Fruit fly (Drosophila melanogaster) whole organism, embryonic: Measurements from ENCODE around the gene Rab18.

Experiments
- Adf1 ChIP-seq: fragments of 200-800 bp; sonication (Bioruptor generic); IDR thresholded peaks from 2 replicates; pipeline ENCODE4 v1.3.6; 2022; ENCODE audit warnings: missing biosample characterization, missing genetic modification characterization
- Atf-2 ChIP-seq: fragments of 200-800 bp; sonication (Bioruptor generic); optimal IDR thresholded peaks from 2 replicates; lab custom pipeline; 2016; ENCODE audit warnings: missing biosample characterization, missing genetic modification characterization
- Awh ChIP-seq: fragments of 200-800 bp; sonication (Bioruptor generic); IDR thresholded peaks from 2 replicates; pipeline ENCODE4, ENCODE4 v1.3.6; 2022; ENCODE audit warnings: missing biosample characterization, missing genetic modification characterization
- Bgb ChIP-seq: fragments of 200-800 bp; sonication (Bioruptor generic); IDR thresholded peaks from 2 replicates; pipeline ENCODE4 v1.3.6; 2022; ENCODE audit warnings: missing biosample characterization, missing genetic modification characterization; ENCODE audit not compliant: partially characterized antibody
- CG10979 ChIP-seq: fragments of 200-800 bp; sonication (Bioruptor generic); optimal IDR thresholded peaks from 2 replicates; lab custom pipeline; 2018; ENCODE audit warnings: missing biosample characterization, mild to moderate bottlenecking, missing genetic modification characterization, moderate library complexity
- CG11560 ChIP-seq: fragments of 200-800 bp; sonication (Bioruptor generic); IDR thresholded peaks from 3 replicates; pipeline ENCODE4 v1.3.6; 2022; ENCODE audit warnings: missing biosample characterization, missing genetic modification characterization
- CG14860 ChIP-seq: fragments of 200-800 bp; sonication (Bioruptor generic); IDR thresholded peaks from 3 replicates; pipeline ENCODE4 v1.3.6; 2022; ENCODE audit warnings: missing biosample characterization, missing genetic modification characterization; ENCODE audit not compliant: partially characterized antibody
- CG15696 ChIP-seq: fragments of 200-800 bp; sonication (Bioruptor generic); optimal IDR thresholded peaks from 2 replicates; lab custom pipeline; 2019; ENCODE audit warnings: missing biosample characterization, mild to moderate bottlenecking, missing genetic modification characterization, moderate library complexity
- CG1602 ChIP-seq: fragments of 200-800 bp; sonication (Bioruptor generic); optimal IDR thresholded peaks from 3 replicates; lab custom pipeline; 2016; ENCODE audit warnings: missing biosample characterization, missing genetic modification characterization
- CG16863 ChIP-seq: fragments of 200-800 bp; sonication (Bioruptor generic); optimal IDR thresholded peaks from 3 replicates; lab custom pipeline; 2016; ENCODE audit warnings: missing biosample characterization, missing genetic modification characterization
- CG17829 ChIP-seq: fragments of 200-800 bp; optimal IDR thresholded peaks from 2 replicates; lab custom pipeline; 2019; ENCODE audit warnings: missing biosample characterization, mild to moderate bottlenecking, missing genetic modification characterization, moderate library complexity
- CG18011 ChIP-seq: fragments of 200-800 bp; sonication (Bioruptor generic); optimal IDR thresholded peaks from 2 replicates; lab custom pipeline; 2017; ENCODE audit warnings: missing biosample characterization, missing genetic modification characterization, mild to moderate bottlenecking, moderate library complexity, missing genotype
- CG18262 ChIP-seq: fragments of 200-800 bp; optimal IDR thresholded peaks from 3 replicates; lab custom pipeline; 2019; ENCODE audit warnings: missing biosample characterization, mild to moderate bottlenecking, missing genetic modification characterization, moderate library complexity
- CG18764 ChIP-seq: fragments of 200-800 bp; sonication (Bioruptor generic); optimal IDR thresholded peaks from 3 replicates; lab custom pipeline; 2016; ENCODE audit warnings: missing biosample characterization, missing genetic modification characterization
- CG2202 ChIP-seq: fragments of 200-800 bp; sonication (Bioruptor generic); optimal IDR thresholded peaks from 2 replicates; lab custom pipeline; 2018; ENCODE audit warnings: missing biosample characterization, mild to moderate bottlenecking, missing genetic modification characterization
- CG2889 ChIP-seq: fragments of 200-800 bp; sonication (Bioruptor generic); IDR thresholded peaks from 3 replicates; pipeline ENCODE4 v1.3.6; 2022; ENCODE audit warnings: missing biosample characterization, missing genetic modification characterization
- CG32767 ChIP-seq: fragments of 200-800 bp; sonication (Bioruptor generic); IDR thresholded peaks from 2 replicates; pipeline ENCODE4 v1.3.6; 2022; ENCODE audit warnings: missing biosample characterization, missing genetic modification characterization
- CG33213 ChIP-seq: fragments of 200-800 bp; sonication (Bioruptor generic); optimal IDR thresholded peaks from 3 replicates; lab custom pipeline; 2016; ENCODE audit warnings: missing biosample characterization, missing genetic modification characterization
- CG34376 ChIP-seq: fragments of 200-800 bp; sonication (Bioruptor generic); optimal IDR thresholded peaks from 2 replicates; lab custom pipeline; 2018; ENCODE audit warnings: missing biosample characterization, mild to moderate bottlenecking, missing genetic modification characterization
- CG3726 ChIP-seq: fragments of 200-800 bp; sonication (Bioruptor generic); IDR thresholded peaks from 3 replicates; pipeline ENCODE4, ENCODE4 v1.3.6; 2022; ENCODE audit warnings: missing biosample characterization, missing genetic modification characterization
- CG6683 ChIP-seq: fragments of 200-800 bp; sonication (Bioruptor generic); optimal IDR thresholded peaks from 2 replicates; lab custom pipeline; 2017; ENCODE audit warnings: missing biosample characterization, mild to moderate bottlenecking, missing genetic modification characterization, missing genetic modification reagents
- CG6765 ChIP-seq: fragments of 200-800 bp; sonication (Bioruptor generic); optimal IDR thresholded peaks from 3 replicates; lab custom pipeline; 2017; ENCODE audit warnings: missing biosample characterization, mild to moderate bottlenecking, missing genetic modification characterization
- CG9609 ChIP-seq: fragments of 200-800 bp; sonication (Bioruptor generic); optimal IDR thresholded peaks from 3 replicates; lab custom pipeline; 2016; ENCODE audit warnings: missing biosample characterization, missing genetic modification characterization
- CG9727 ChIP-seq: fragments of 200-800 bp; sonication (Bioruptor generic); optimal IDR thresholded peaks from 3 replicates; lab custom pipeline; 2017; ENCODE audit warnings: missing biosample characterization, mild to moderate bottlenecking, missing genetic modification characterization
- CG9817 ChIP-seq: fragments of 200-800 bp; sonication (Bioruptor generic); optimal IDR thresholded peaks from 2 replicates; lab custom pipeline; 2018; ENCODE audit warnings: missing biosample characterization, mild to moderate bottlenecking, missing genetic modification characterization, moderate library complexity
- CTCF ChIP-seq: fragments of 200-800 bp; sonication (Bioruptor generic); optimal IDR thresholded peaks from 2 replicates; lab custom pipeline; 2017; ENCODE audit warnings: missing biosample characterization, mild to moderate bottlenecking, missing genetic modification characterization, moderate library complexity
- CrebB ChIP-seq: fragments of 200-800 bp; sonication (Bioruptor generic); optimal IDR thresholded peaks from 3 replicates; lab custom pipeline; 2018; ENCODE audit warnings: missing biosample characterization, mild to moderate bottlenecking, missing genetic modification characterization
- Dfd ChIP-seq, 2 experiments: fragments of >200 bp; optimal IDR thresholded peaks; 2 replicates each; lab custom pipeline; 2017; ENCODE audit warnings: missing biosample characterization in 2 of 2, missing genetic modification characterization in 2 of 2
- Ets97D ChIP-seq: fragments of 200-800 bp; sonication (Bioruptor generic); optimal IDR thresholded peaks from 3 replicates; lab custom pipeline; 2016; ENCODE audit warnings: missing biosample characterization, missing genetic modification characterization
- Fer1 ChIP-seq: fragments of 200-800 bp; sonication (Bioruptor generic); optimal IDR thresholded peaks from 2 replicates; lab custom pipeline; 2017; ENCODE audit warnings: missing biosample characterization, mild to moderate bottlenecking, missing genetic modification characterization
- Fer3 ChIP-seq: fragments of 200-800 bp; sonication (Bioruptor generic); optimal IDR thresholded peaks from 2 replicates; lab custom pipeline; 2018; ENCODE audit warnings: missing biosample characterization, mild to moderate bottlenecking, missing genetic modification characterization, moderate library complexity
- Lim3 ChIP-seq: fragments of 200-800 bp; sonication (Bioruptor generic); IDR thresholded peaks from 2 replicates; pipeline ENCODE4 v1.3.6; 2022; ENCODE audit warnings: missing biosample characterization, missing genetic modification characterization
- Med ChIP-seq: fragments of 200-800 bp; sonication (Bioruptor generic); peaks from one replicate; lab custom pipeline; 2016; ENCODE audit warnings: missing biosample characterization, missing genetic modification characterization, mild to moderate bottlenecking, inconsistent platforms, moderate library complexity
- Meics ChIP-seq: fragments of 200-800 bp; sonication (Bioruptor generic); optimal IDR thresholded peaks from 2 replicates; lab custom pipeline; 2017; ENCODE audit warnings: missing biosample characterization, mild to moderate bottlenecking, missing genetic modification characterization
- Mes4 ChIP-seq: fragments of 200-800 bp; sonication (Bioruptor generic); optimal IDR thresholded peaks from 2 replicates; lab custom pipeline; 2016; ENCODE audit warnings: missing biosample characterization, missing genetic modification characterization
- Myb ChIP-seq: fragments of 200-800 bp; sonication (Bioruptor generic); optimal IDR thresholded peaks from 2 replicates; lab custom pipeline; 2016; ENCODE audit warnings: missing biosample characterization, missing genetic modification characterization
- NFAT ChIP-seq: fragments of 200-800 bp; sonication (Bioruptor generic); IDR thresholded peaks from 2 replicates; pipeline ENCODE4 v1.3.6; 2022; ENCODE audit warnings: missing biosample characterization, missing genetic modification characterization
- Nf-YB ChIP-seq: fragments of 200-800 bp; sonication (Bioruptor generic); optimal IDR thresholded peaks from 3 replicates; lab custom pipeline; 2019; ENCODE audit warnings: missing biosample characterization, mild to moderate bottlenecking, missing genetic modification characterization, moderate library complexity
- Side ChIP-seq: fragments of 200-800 bp; sonication (Bioruptor generic); optimal IDR thresholded peaks from 2 replicates; lab custom pipeline; 2016; ENCODE audit warnings: missing biosample characterization, missing genetic modification characterization
- Sry-δ ChIP-seq: fragments of 200-800 bp; sonication (Bioruptor generic); optimal IDR thresholded peaks from 2 replicates; lab custom pipeline; 2016; ENCODE audit warnings: missing biosample characterization, missing genetic modification characterization
- Xbp1 ChIP-seq: fragments of 200-800 bp; sonication (Bioruptor generic); optimal IDR thresholded peaks from 3 replicates; lab custom pipeline; 2016; ENCODE audit warnings: missing biosample characterization, mild to moderate bottlenecking, missing genetic modification characterization
- Xrp1 ChIP-seq: fragments of 200-800 bp; sonication (Bioruptor generic); IDR thresholded peaks from 2 replicates; pipeline ENCODE4 v1.3.6; 2022; ENCODE audit warnings: missing biosample characterization, missing genetic modification characterization
- ara ChIP-seq: fragments of 200-800 bp; sonication (Bioruptor generic); IDR thresholded peaks from 2 replicates; pipeline ENCODE4 v1.3.6; 2022; ENCODE audit warnings: missing biosample characterization, missing genetic modification characterization
- ase ChIP-seq: fragments of 200-800 bp; sonication (Bioruptor generic); IDR thresholded peaks from 3 replicates; pipeline ENCODE4 v1.3.6; 2022; ENCODE audit warnings: missing biosample characterization, missing genetic modification characterization
- bab2 ChIP-seq: fragments of 200-800 bp; sonication (Bioruptor generic); optimal IDR thresholded peaks from 2 replicates; lab custom pipeline; 2016; ENCODE audit warnings: missing biosample characterization, missing genetic modification characterization
- cwo ChIP-seq: fragments of 200-800 bp; sonication (Bioruptor generic); optimal IDR thresholded peaks from 3 replicates; lab custom pipeline; 2017; ENCODE audit warnings: missing biosample characterization, missing genetic modification characterization, mild to moderate bottlenecking, moderate library complexity, missing genetic modification reagents
- en ChIP-seq: fragments of 200-800 bp; sonication (Bioruptor generic); optimal IDR thresholded peaks from 2 replicates; lab custom pipeline; 2016; ENCODE audit warnings: missing biosample characterization, missing genetic modification characterization
- ftz-f1 ChIP-seq: fragments of 200-800 bp; sonication (Bioruptor generic); optimal IDR thresholded peaks from 2 replicates; lab custom pipeline; 2016; ENCODE audit warnings: missing biosample characterization, missing genetic modification characterization
- nmo ChIP-seq: fragments of 200-800 bp; sonication (Bioruptor generic); optimal IDR thresholded peaks from 2 replicates; lab custom pipeline; 2018; ENCODE audit warnings: missing biosample characterization, mild to moderate bottlenecking, missing genetic modification characterization, moderate library complexity
- slp2 ChIP-seq: fragments of 200-800 bp; sonication (Bioruptor generic); optimal IDR thresholded peaks from 2 replicates; lab custom pipeline; 2016; ENCODE audit warnings: missing biosample characterization, missing genetic modification characterization
- zf30C ChIP-seq: fragments of 200-800 bp; sonication (Bioruptor generic); optimal IDR thresholded peaks from 3 replicates; lab custom pipeline; 2018; ENCODE audit warnings: missing biosample characterization, mild to moderate bottlenecking, missing genetic modification characterization

Gene Rab18

dm6 chrX:5621893-5622803, 49.5 kb downstream of the Rab18 start, which contains the start of the genes Mlc-c and Pop1:
Mlc-c (minus strand) TSS chrX:5622539.
Pop1 (plus strand) TSS chrX:5622648.
- TF ChIP-seq CG9817, result no peak
- TF ChIP-seq Meics (GFP tag; lab: Kevin White, UChicago), result no peak
- TF ChIP-seq CG3726 (GFP tag; lab: Robert Waterston, UW), result no peak
- no peak for TF ChIP-seq CG18764 (GFP tag; lab: Kevin White, UChicago)
- TF ChIP-seq Dfd (GFP tag; optimal IDR thresholded peaks at IDR 0.05; lab: Kevin White, UChicago), result no peak
- TF ChIP-seq CG2202 (tag; lab: Kevin White, UChicago), result no peak
- no peak for TF ChIP-seq Side (GFP tag; lab: Kevin White, UChicago)
- peak; percentile 81 for TF ChIP-seq Med
- TF ChIP-seq slp2 (GFP tag; lab: Kevin White, UChicago), result no peak
- TF ChIP-seq ftz-f1 (GFP tag; lab: Kevin White, UChicago), result no peak
- peak; percentile 48 for TF ChIP-seq Ets97D
- no peak for TF ChIP-seq CG1602 (GFP tag; lab: Kevin White, UChicago)
- peak; percentile 93 for TF ChIP-seq Sry-δ (GFP tag; lab: Kevin White, UChicago)
- no peak for TF ChIP-seq CG9727
- no peak for TF ChIP-seq CG18262 (tag; lab: Kevin White, UChicago)
- no peak for TF ChIP-seq Adf1
- no peak for TF ChIP-seq CrebB
- TF ChIP-seq ara (GFP tag; lab: Robert Waterston, UW), result no peak
- peak; percentile 19 for TF ChIP-seq CG17829 (tag; lab: Kevin White, UChicago)
- TF ChIP-seq CG14860, result peak; percentile 87
- no peak for TF ChIP-seq Lim3
- TF ChIP-seq CG6683 (GFP tag; lab: Kevin White, UChicago), result no peak
- TF ChIP-seq ase, result no peak
- TF ChIP-seq Xbp1 (GFP tag; lab: Kevin White, UChicago), result no peak
- TF ChIP-seq NFAT, result no peak
- TF ChIP-seq nmo, result peak; percentile 26
- no peak for TF ChIP-seq CG34376 (GFP tag; lab: Kevin White, UChicago)
- TF ChIP-seq CTCF (GFP tag; lab: Kevin White, UChicago), result peak; percentile 51
- no peak for TF ChIP-seq bab2 (GFP tag; lab: Kevin White, UChicago)
- no peak for TF ChIP-seq CG15696 (tag; lab: Kevin White, UChicago)
- TF ChIP-seq Fer3, result no peak
- TF ChIP-seq CG10979 (tag; lab: Kevin White, UChicago), result no peak
- peak; percentile 53 for TF ChIP-seq Myb
- no peak for TF ChIP-seq Atf-2 (GFP tag; lab: Kevin White, UChicago)
- TF ChIP-seq CG11560 (tag; lab: Robert Waterston, UW), result no peak
- TF ChIP-seq Fer1 (GFP tag; lab: Kevin White, UChicago), result no peak
- TF ChIP-seq zf30C (GFP tag; lab: Kevin White, UChicago), result no peak
- no peak for TF ChIP-seq Mes4 (GFP tag; lab: Kevin White, UChicago)
- TF ChIP-seq Xrp1 (GFP tag; lab: Robert Waterston, UW), result no peak
- no peak for TF ChIP-seq Awh
- TF ChIP-seq en (GFP tag; lab: Kevin White, UChicago), result no peak
- no peak for TF ChIP-seq Nf-YB (GFP tag; lab: Kevin White, UChicago)
- peak; percentile 93 for TF ChIP-seq Bgb
- no peak for TF ChIP-seq CG16863
- no peak for TF ChIP-seq CG9609 (GFP tag; lab: Kevin White, UChicago)
- TF ChIP-seq cwo (GFP tag; lab: Kevin White, UChicago), result peak; percentile 60
- no peak for TF ChIP-seq CG33213 (GFP tag; lab: Kevin White, UChicago)
- no peak for TF ChIP-seq CG6765
- TF ChIP-seq CG32767 (GFP tag; lab: Robert Waterston, UW), result no peak
- TF ChIP-seq CG2889 (GFP tag; lab: Robert Waterston, UW), result no peak
- no peak for TF ChIP-seq CG18011
